Worm (Caenorhabditis elegans) whole organism, L4 larva: ENCODE data around the gene srbc-3.
A peak's percentile ranks its signal among the peaks of the same experiment; 100 is the strongest.

ENCODE experiments used
- F49E8.2 ChIP-seq: sonication (generic microtip); optimal IDR thresholded peaks from 2 replicates; lab custom pipeline; 2016; ENCODE audit warnings: missing compliant biosample characterization, mild to moderate bottlenecking, missing genetic modification characterization, borderline replicate concordance
- Y105C5A.15 ChIP-seq: fragments of 200-800 bp; sonication (Bioruptor generic); IDR thresholded peaks from 2 replicates; pipeline ENCODE4 v1.3.6; 2022; ENCODE audit warnings: missing genetic modification characterization, missing compliant biosample characterization
- Y5F2A.4 ChIP-seq: fragments of 200-800 bp; sonication (Bioruptor generic); optimal IDR thresholded peaks from 2 replicates; lab custom pipeline; 2018; ENCODE audit warnings: mild to moderate bottlenecking, missing genetic modification characterization, missing compliant biosample characterization
- ZK337.2 ChIP-seq: fragments of 200-800 bp; sonication (Bioruptor generic); IDR thresholded peaks from 2 replicates; pipeline ENCODE4 v1.3.6; 2022; ENCODE audit warnings: missing genetic modification reagents, missing genetic modification characterization, missing compliant biosample characterization
- aha-1 ChIP-seq: fragments of 150-350 bp; peaks from one replicate; lab custom pipeline; 2014; ENCODE audit warnings: missing biosample characterization, missing genetic modification characterization
- ama-1 ChIP-seq: fragments of 150-350 bp; optimal IDR thresholded peaks from 2 replicates; lab custom pipeline; 2014; ENCODE audit warnings: inconsistent platforms, mixed read lengths
- attf-4 ChIP-seq: sonication (generic microtip); optimal IDR thresholded peaks from 3 replicates; lab custom pipeline; 2017; ENCODE audit warnings: missing biosample characterization, missing genetic modification characterization
- ceh-32 ChIP-seq: sonication (generic microtip); optimal IDR thresholded peaks from 2 replicates; lab custom pipeline; 2016; ENCODE audit warnings: mild to moderate bottlenecking, missing genetic modification characterization, missing compliant biosample characterization; ENCODE audit not compliant: poor library complexity
- ceh-62 ChIP-seq: sonication (generic microtip); optimal IDR thresholded peaks from 2 replicates; lab custom pipeline; 2017; ENCODE audit warnings: missing biosample characterization, missing genetic modification characterization
- daf-12 ChIP-seq: fragments of 150-350 bp; optimal IDR thresholded peaks from 2 replicates; lab custom pipeline; 2014; ENCODE audit warnings: missing biosample characterization, missing genetic modification reagents, missing genetic modification characterization
- daf-16 ChIP-seq, 3 experiments: sonication (generic microtip); optimal IDR thresholded peaks; 2 replicates each; lab custom pipeline; 2016 to 2017; ENCODE audit warnings: missing genetic modification characterization in 3 of 3, missing genetic modification reagents in 3 of 3, mild to moderate bottlenecking in 2 of 3, missing compliant biosample characterization in 2 of 3, missing biosample characterization in 1 of 3, moderate library complexity in 1 of 3
- daf-19 ChIP-seq: fragments of 200-800 bp; sonication (Bioruptor generic); conservative IDR thresholded peaks from 2 replicates; pipeline ENCODE4 v1.3.6; 2022; ENCODE audit warnings: missing genetic modification characterization, missing compliant biosample characterization
- dmd-6 ChIP-seq: fragments of 200-800 bp; sonication (Bioruptor generic); IDR thresholded peaks from 2 replicates; pipeline ENCODE4 v1.3.6; 2022; ENCODE audit warnings: missing genetic modification reagents, missing genetic modification characterization, missing compliant biosample characterization
- dmd-8 ChIP-seq: fragments of 200-800 bp; sonication (Bioruptor generic); IDR thresholded peaks from 2 replicates; pipeline ENCODE4 v1.3.6; 2022; ENCODE audit warnings: missing genetic modification characterization, missing compliant biosample characterization
- dmd-9 ChIP-seq: fragments of 200-800 bp; sonication (Bioruptor generic); IDR thresholded peaks from 2 replicates; pipeline ENCODE4 v1.3.6; 2022; ENCODE audit warnings: missing genetic modification reagents, missing genetic modification characterization, missing compliant biosample characterization
- dpl-1 ChIP-seq: fragments of 150-350 bp; optimal IDR thresholded peaks from 2 replicates; lab custom pipeline; 2014; ENCODE audit warnings: missing biosample characterization, missing genetic modification reagents, missing genetic modification characterization
- hlh-11 ChIP-seq: fragments of 200-800 bp; sonication (Bioruptor generic); optimal IDR thresholded peaks from 2 replicates; lab custom pipeline; 2018; ENCODE audit warnings: mild to moderate bottlenecking, missing genetic modification characterization, missing compliant biosample characterization
- hlh-30 ChIP-seq: sonication (generic microtip); optimal IDR thresholded peaks from 2 replicates; lab custom pipeline; 2017; ENCODE audit warnings: antibody characterized with exemption, mild to moderate bottlenecking, missing genetic modification characterization, missing compliant biosample characterization; ENCODE audit not compliant: insufficient read depth
- lin-38 ChIP-seq: fragments of 200-800 bp; sonication (Bioruptor generic); IDR thresholded peaks from 2 replicates; pipeline ENCODE4 v1.3.6; 2022; ENCODE audit warnings: missing genetic modification reagents, missing genetic modification characterization, missing compliant biosample characterization
- lir-3 ChIP-seq: sonication (generic microtip); optimal IDR thresholded peaks from 2 replicates; lab custom pipeline; 2016; ENCODE audit warnings: mild to moderate bottlenecking, missing genetic modification characterization, missing compliant biosample characterization
- madf-5 ChIP-seq, 2 experiments: fragments of 200-800 bp; sonication (Bioruptor generic); IDR thresholded peaks; 2 replicates each; pipeline ENCODE4 v1.3.6; 2022; ENCODE audit warnings: missing compliant biosample characterization in 2 of 2, missing genetic modification characterization in 2 of 2
- mdl-1 ChIP-seq, 2 experiments: fragments of 150-350 bp in 1 of 2; sonication (generic microtip) in 1 of 2; optimal IDR thresholded peaks; 2 replicates each; lab custom pipeline; 2014 to 2017; ENCODE audit warnings: missing biosample characterization in 2 of 2, missing genetic modification characterization in 2 of 2
- mep-1 ChIP-seq: fragments of 150-350 bp; sonication (generic microtip); optimal IDR thresholded peaks from 3 replicates; lab custom pipeline; 2014; ENCODE audit warnings: missing biosample characterization, missing genetic modification characterization
- nhr-11 ChIP-seq: fragments of 150-350 bp; optimal IDR thresholded peaks from 2 replicates; lab custom pipeline; 2014; ENCODE audit warnings: missing biosample characterization, missing genetic modification characterization
- nhr-111 ChIP-seq: fragments of 200-800 bp; sonication (Bioruptor generic); optimal IDR thresholded peaks from 2 replicates; lab custom pipeline; 2018; ENCODE audit warnings: mild to moderate bottlenecking, missing genetic modification characterization, missing compliant biosample characterization
- nhr-28 ChIP-seq: fragments of 150-350 bp; optimal IDR thresholded peaks from 2 replicates; lab custom pipeline; 2014; ENCODE audit warnings: missing biosample characterization, missing genetic modification characterization
- nhr-42 ChIP-seq: fragments of 200-800 bp; sonication (Bioruptor generic); IDR thresholded peaks from 2 replicates; pipeline ENCODE4 v1.3.6; 2022; ENCODE audit warnings: missing genetic modification characterization, missing compliant biosample characterization
- nhr-77 ChIP-seq: fragments of 150-350 bp; optimal IDR thresholded peaks from 2 replicates; lab custom pipeline; 2014; ENCODE audit warnings: missing biosample characterization, missing genetic modification characterization
- saeg-2 ChIP-seq: fragments of 200-800 bp; sonication (Bioruptor generic); IDR thresholded peaks from 2 replicates; pipeline ENCODE4 v1.3.6; 2022; ENCODE audit warnings: missing genetic modification reagents, missing genetic modification characterization, missing compliant biosample characterization
- set-16 ChIP-seq: fragments of 200-800 bp; sonication (Bioruptor generic); IDR thresholded peaks from 2 replicates; pipeline ENCODE4 v1.3.6; 2022; ENCODE audit warnings: missing genetic modification reagents, missing genetic modification characterization, missing compliant biosample characterization
- unc-39 ChIP-seq: sonication (generic microtip); optimal IDR thresholded peaks from 2 replicates; lab custom pipeline; 2017; ENCODE audit warnings: missing biosample characterization, missing genetic modification characterization
- unc-62 ChIP-seq, 3 experiments: fragments of 150-350 bp in 1 of 3; sonication (generic microtip); optimal IDR thresholded peaks in 2 of 3; peaks in 1 of 3; 1 replicate in 1 of 3; 2 replicates in 2 of 3; lab custom pipeline; 2014 to 2017; ENCODE audit warnings: missing biosample characterization in 3 of 3, missing genetic modification characterization in 3 of 3, missing genetic modification reagents in 3 of 3, missing genotype in 1 of 3
- zip-11 ChIP-seq: fragments of 200-800 bp; sonication (Bioruptor generic); IDR thresholded peaks from 2 replicates; pipeline ENCODE4 v1.3.6; 2022; ENCODE audit warnings: missing genetic modification characterization, missing compliant biosample characterization

srbc-3 gene

ce11 chrV:3279138-3279537 is 29.1 kb upstream of the srbc-3 start:
- TF ChIP-seq dmd-6 = peak; percentile 40
- TF ChIP-seq nhr-42 (GFP tag; lab: Robert Waterston, UW) = no peak
- TF ChIP-seq aha-1 (tag; lab: Kevin White, UChicago) = peak; percentile 35
- TF ChIP-seq nhr-28 (tag; lab: Kevin White, UChicago) = peak; percentile 10
- peak; percentile 54 for TF ChIP-seq hlh-11 (tag; lab: Kevin White, UChicago)
- TF ChIP-seq daf-16 (GFP tag; optimal IDR thresholded peaks at IDR 0.05; lab: Kevin White, UChicago) = peak in 1 of 2 experiments; percentile 86
- no peak for TF ChIP-seq daf-16 (tag; optimal IDR thresholded peaks at IDR 0.05; lab: Kevin White, UChicago)

DNA sequence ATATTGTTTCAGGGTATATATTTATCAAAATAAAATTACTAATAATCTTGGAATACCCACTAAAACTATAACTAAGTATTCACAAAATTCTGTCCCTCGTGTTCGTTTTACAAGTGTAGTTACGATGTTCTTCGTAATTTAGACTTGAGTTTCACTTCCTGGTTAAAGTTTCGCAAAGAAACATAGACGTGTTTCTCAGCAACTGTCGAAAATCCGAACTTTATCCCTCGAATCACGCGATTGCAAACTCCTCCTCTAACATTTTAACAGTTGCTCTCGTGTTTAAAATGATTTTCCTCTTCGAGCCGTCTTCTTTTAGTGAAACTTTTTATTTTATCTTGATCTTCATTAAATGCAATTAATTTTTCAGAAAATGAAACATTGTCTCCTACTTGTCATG is 28.3 kb upstream of the srbc-3 start, which contains the start of gene T28A11.2:
Gene T28A11.2 (plus strand): TSS at position 371 of the 400 bp plus-strand sequence.
- peak; percentile 26 for TF ChIP-seq hlh-11 (tag; lab: Kevin White, UChicago)
- TF ChIP-seq ama-1 (lab: Kevin White, UChicago) = no peak

- TF ChIP-seq hlh-30 (tag; lab: Kevin White, UChicago) = no peak
- peak in 1 of 2 experiments; percentile 33 for TF ChIP-seq daf-16 (GFP tag; optimal IDR thresholded peaks at IDR 0.05; lab: Kevin White, UChicago)
- no peak for TF ChIP-seq daf-16 (tag; optimal IDR thresholded peaks at IDR 0.05; lab: Kevin White, UChicago)
Observed at ce11 chrV:3281523-3281922, 26.7 kb upstream of the srbc-3 start, which contains the start of gene T28A11.25. T28A11.25 (plus strand) TSS chrV:3281823.

ce11 chrV:3282957-3283356 is 25.3 kb upstream of the srbc-3 start, which contains the start of gene str-64:
str-64 (plus strand) TSS chrV:3283257.
- TF ChIP-seq Y5F2A.4 (GFP tag; lab: Kevin White, UChicago) (no peak), daf-16 (GFP tag; optimal IDR thresholded peaks at IDR 0.05; lab: Kevin White, UChicago) (no peak), daf-16 (tag; optimal IDR thresholded peaks at IDR 0.05; lab: Kevin White, UChicago) (no peak), unc-62 (GFP tag; optimal IDR thresholded peaks at IDR 0.05 in 1 of 2; lab: Kevin White, UChicago) (peak in 1 of 2 experiments; percentile 73), unc-62 (tag; optimal IDR thresholded peaks at IDR 0.05; lab: Kevin White, UChicago) (no peak), aha-1 (tag; lab: Kevin White, UChicago) (peak; percentile 18)

DNA sequence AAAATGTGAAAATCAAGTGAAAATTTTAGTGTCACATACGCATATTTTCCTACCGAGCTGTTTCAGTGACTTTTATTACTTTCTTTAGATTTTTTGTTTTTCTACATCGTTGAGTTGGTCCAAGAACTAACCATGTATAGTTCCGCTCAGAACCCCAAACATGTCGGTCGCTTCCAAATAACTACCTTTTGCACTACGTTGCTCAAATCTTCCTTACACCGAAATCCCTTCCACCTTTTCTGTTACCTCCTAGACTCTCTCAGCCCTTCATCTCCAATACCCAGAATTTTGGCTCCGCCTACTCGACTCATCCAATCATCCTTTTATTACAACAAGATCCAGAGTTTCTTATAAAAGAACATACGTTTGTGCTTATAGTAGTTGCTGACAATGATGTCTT is 23.6 kb upstream of the srbc-3 start, which contains the start of gene F35F10.5:
Gene F35F10.5 (plus strand): TSS at position 301 of the 400 bp plus-strand sequence.
- TF ChIP-seq ZK337.2 (GFP tag; lab: Robert Waterston, UW) (0 out of 2 replicates have a peak, but pooled peaks have one; percentile 24), zip-11 (GFP tag; lab: Robert Waterston, UW) (no peak), madf-5 (GFP tag; IDR thresholded peaks at IDR 0.05; lab: Robert Waterston, UW) (no peak), nhr-11 (tag; lab: Kevin White, UChicago) (no peak), aha-1 (tag; lab: Kevin White, UChicago) (peak; percentile 49), unc-62 (GFP tag; optimal IDR thresholded peaks at IDR 0.05 in 1 of 2; lab: Kevin White, UChicago) (peak in 1 of 2 experiments; percentile 25), unc-62 (tag; optimal IDR thresholded peaks at IDR 0.05; lab: Kevin White, UChicago) (no peak), mdl-1 (tag; optimal IDR thresholded peaks at IDR 0.05; lab: Kevin White, UChicago) (no peak), Y105C5A.15 (GFP tag; lab: Robert Waterston, UW) (no peak)

DNA sequence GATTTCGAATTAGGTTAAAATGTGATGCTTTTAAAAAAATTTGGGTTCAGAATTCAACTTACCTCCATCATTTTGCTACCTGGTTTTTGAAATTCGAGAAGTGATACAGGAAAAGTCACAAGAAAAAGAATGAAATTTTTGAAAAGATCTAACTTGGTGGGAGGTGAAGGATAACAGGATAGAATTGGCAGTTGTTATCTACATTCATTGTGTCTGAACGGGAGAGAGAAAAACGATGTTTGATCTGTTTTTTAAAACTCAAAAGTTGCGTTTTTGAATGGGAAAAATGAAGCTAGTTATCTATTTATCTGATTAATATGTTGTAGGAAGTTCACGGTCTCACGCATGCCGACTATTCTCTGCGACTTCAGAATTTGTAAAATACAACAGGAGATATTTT is 20.9 kb upstream of the srbc-3 start, which contains the start of gene F35F10.7:
Gene F35F10.7 (minus strand): TSS at position 101 of the 400 bp plus-strand sequence.
- TF ChIP-seq hlh-30 (tag; lab: Kevin White, UChicago) = no peak
- no peak for TF ChIP-seq dmd-9
- no peak for TF ChIP-seq unc-62 (GFP tag; optimal IDR thresholded peaks at IDR 0.05 in 1 of 2; lab: Kevin White, UChicago)
- TF ChIP-seq unc-62 (tag; optimal IDR thresholded peaks at IDR 0.05; lab: Kevin White, UChicago) = no peak

- TF ChIP-seq unc-39 (tag; lab: Kevin White, UChicago) (no peak), madf-5 (GFP tag; IDR thresholded peaks at IDR 0.05; lab: Robert Waterston, UW) (0 out of 4 replicates have a peak, but pooled peaks of 1 of the 2 experiments have one; percentile 13), aha-1 (tag; lab: Kevin White, UChicago) (peak; percentile 34)
Observed at ce11 chrV:3288134-3288533, 20.1 kb upstream of the srbc-3 start.

- no peak for TF ChIP-seq nhr-111 (GFP tag; lab: Kevin White, UChicago)
- no peak for TF ChIP-seq dpl-1 (GFP tag; lab: Kevin White, UChicago)
- TF ChIP-seq ceh-62 (tag; lab: Kevin White, UChicago) = no peak
- no peak for TF ChIP-seq lin-38 (GFP tag; lab: Robert Waterston, UW)
- no peak for TF ChIP-seq ceh-32
- no peak for TF ChIP-seq daf-19 (GFP tag; lab: Robert Waterston, UW)
- TF ChIP-seq attf-4 (tag; lab: Kevin White, UChicago) = no peak
- no peak for TF ChIP-seq set-16 (GFP tag; lab: Robert Waterston, UW)
- TF ChIP-seq daf-12 (tag; lab: Kevin White, UChicago) = no peak
- no peak for TF ChIP-seq mep-1 (tag; lab: Kevin White, UChicago)
- no peak for TF ChIP-seq dmd-8 (GFP tag; lab: Robert Waterston, UW)
- TF ChIP-seq saeg-2 = no peak
- TF ChIP-seq unc-39 (tag; lab: Kevin White, UChicago) = no peak
- no peak for TF ChIP-seq nhr-77 (tag; lab: Kevin White, UChicago)
- TF ChIP-seq F49E8.2 (tag; lab: Kevin White, UChicago) = no peak
- TF ChIP-seq nhr-11 (tag; lab: Kevin White, UChicago) = no peak
- TF ChIP-seq ZK337.2 (GFP tag; lab: Robert Waterston, UW) = no peak
- no peak for TF ChIP-seq lir-3
Observed at ce11 chrV:3289267-3289666, 19.0 kb upstream of the srbc-3 start, which contains the start of gene F35F10.6. F35F10.6 (minus strand) TSS chrV:3289367.
